Worm (Caenorhabditis elegans) whole organism, mixed stage, embryonic: ENCODE data around the gene acr-14.
A peak's percentile ranks its signal among the peaks of the same experiment; 100 is the strongest.

Experiments
- M03D4.4 ChIP-seq: sonication (generic microtip); optimal IDR thresholded peaks from 2 replicates; lab custom pipeline; 2017; ENCODE audit warnings: mild to moderate bottlenecking, missing genetic modification characterization, missing compliant biosample characterization
- bed-3 ChIP-seq: fragments of 200-800 bp; sonication (Bioruptor generic); optimal IDR thresholded peaks from 3 replicates; lab custom pipeline; 2018; ENCODE audit warnings: mild to moderate bottlenecking, missing genetic modification characterization, moderate library complexity, missing compliant biosample characterization
- blmp-1 ChIP-seq: fragments of 150-350 bp; optimal IDR thresholded peaks from 2 replicates; lab custom pipeline; 2014; ENCODE audit warnings: missing biosample characterization, missing genetic modification characterization
- ceh-39 ChIP-seq: fragments of 150-350 bp; optimal IDR thresholded peaks from 2 replicates; lab custom pipeline; 2014; ENCODE audit warnings: missing biosample characterization, missing genetic modification characterization
- ceh-43 ChIP-seq: fragments of 200-800 bp; sonication (Bioruptor generic); optimal IDR thresholded peaks from 2 replicates; lab custom pipeline; 2018; ENCODE audit warnings: mild to moderate bottlenecking, missing genetic modification characterization, moderate library complexity, missing compliant biosample characterization
- ceh-83 ChIP-seq: fragments of 200-800 bp; sonication (Bioruptor generic); optimal IDR thresholded peaks from 2 replicates; lab custom pipeline; 2018; ENCODE audit warnings: mild to moderate bottlenecking, missing genetic modification characterization, missing compliant biosample characterization
- ces-1 ChIP-seq: fragments of 150-350 bp; optimal IDR thresholded peaks from 2 replicates; lab custom pipeline; 2014; ENCODE audit warnings: missing biosample characterization, missing genetic modification reagents, missing genetic modification characterization
- cnd-1 ChIP-seq: fragments of 200-800 bp; sonication (Bioruptor generic); optimal IDR thresholded peaks from 2 replicates; lab custom pipeline; 2018; ENCODE audit warnings: mild to moderate bottlenecking, missing genetic modification characterization, missing compliant biosample characterization
- drap-1 ChIP-seq: fragments of 200-800 bp; sonication (Bioruptor generic); optimal IDR thresholded peaks from 3 replicates; lab custom pipeline; 2018; ENCODE audit warnings: mild to moderate bottlenecking, missing genetic modification characterization, missing compliant biosample characterization
- elt-1 ChIP-seq: sonication (generic microtip); optimal IDR thresholded peaks from 2 replicates; lab custom pipeline; 2017; ENCODE audit warnings: missing genetic modification characterization, mild to moderate bottlenecking, missing compliant biosample characterization, antibody characterized with exemption, moderate library complexity, borderline replicate concordance; ENCODE audit not compliant: insufficient read depth
- elt-3 ChIP-seq: fragments of 150-350 bp; optimal IDR thresholded peaks from 2 replicates; lab custom pipeline; 2014; ENCODE audit warnings: missing biosample characterization, missing genetic modification characterization
- flh-1 ChIP-seq: fragments of 200-800 bp; sonication (Bioruptor generic); optimal IDR thresholded peaks from 2 replicates; lab custom pipeline; 2018; ENCODE audit warnings: mild to moderate bottlenecking, missing genetic modification characterization, moderate library complexity, missing compliant biosample characterization
- ham-2 ChIP-seq: fragments of 200-800 bp; sonication (Bioruptor generic); optimal IDR thresholded peaks from 2 replicates; lab custom pipeline; 2018; ENCODE audit warnings: mild to moderate bottlenecking, missing genetic modification characterization, missing compliant biosample characterization
- hlh-1 ChIP-seq: fragments of 150-350 bp; optimal IDR thresholded peaks from 2 replicates; lab custom pipeline; 2014; ENCODE audit warnings: missing biosample characterization, missing genetic modification reagents, missing genetic modification characterization
- lin-13 ChIP-seq: fragments of 150-350 bp; optimal IDR thresholded peaks from 2 replicates; lab custom pipeline; 2014; ENCODE audit warnings: missing biosample characterization, missing genetic modification characterization
- lin-32 ChIP-seq: fragments of 200-800 bp; sonication (Bioruptor generic); optimal IDR thresholded peaks from 2 replicates; lab custom pipeline; 2018; ENCODE audit warnings: mild to moderate bottlenecking, missing genetic modification characterization, missing compliant biosample characterization
- lsy-2 ChIP-seq: fragments of 150-350 bp; optimal IDR thresholded peaks from 2 replicates; lab custom pipeline; 2014; ENCODE audit warnings: missing biosample characterization, missing genetic modification characterization
- mab-5 ChIP-seq: fragments of 150-350 bp; optimal IDR thresholded peaks from 2 replicates; lab custom pipeline; 2014; ENCODE audit warnings: missing biosample characterization, missing genetic modification characterization
- mep-1 ChIP-seq: fragments of 150-350 bp; optimal IDR thresholded peaks from 2 replicates; lab custom pipeline; 2017; ENCODE audit warnings: missing biosample characterization, missing genetic modification reagents, missing genetic modification characterization, inconsistent platforms
- mls-2 ChIP-seq: sonication (generic microtip); optimal IDR thresholded peaks from 2 replicates; lab custom pipeline; 2016; ENCODE audit warnings: mild to moderate bottlenecking, missing genetic modification characterization, moderate library complexity, missing compliant biosample characterization
- nhr-12 ChIP-seq: fragments of 150-350 bp; optimal IDR thresholded peaks from 2 replicates; lab custom pipeline; 2014; ENCODE audit warnings: missing biosample characterization, missing genetic modification characterization
- nhr-2 ChIP-seq: fragments of 150-350 bp; optimal IDR thresholded peaks from 2 replicates; lab custom pipeline; 2014; ENCODE audit warnings: missing biosample characterization, missing genetic modification characterization
- nhr-237 ChIP-seq: fragments of 150-350 bp; optimal IDR thresholded peaks from 2 replicates; lab custom pipeline; 2014; ENCODE audit warnings: missing biosample characterization, missing genetic modification characterization
- nhr-28 ChIP-seq: fragments of 150-350 bp; optimal IDR thresholded peaks from 2 replicates; lab custom pipeline; 2014; ENCODE audit warnings: missing biosample characterization, missing genetic modification characterization
- nhr-76 ChIP-seq: sonication (generic microtip); optimal IDR thresholded peaks from 2 replicates; lab custom pipeline; 2017; ENCODE audit warnings: missing biosample characterization, missing genetic modification characterization
- pha-4 ChIP-seq: fragments of 150-350 bp; optimal IDR thresholded peaks from 2 replicates; lab custom pipeline; 2018; ENCODE audit warnings: missing biosample characterization, missing genetic modification reagents, missing genetic modification characterization
- sem-2 ChIP-seq: fragments of 200-800 bp; sonication (Bioruptor generic); optimal IDR thresholded peaks from 2 replicates; lab custom pipeline; 2018; ENCODE audit warnings: mild to moderate bottlenecking, missing genetic modification characterization, missing compliant biosample characterization
- snpc-4 ChIP-seq: fragments of 150-350 bp; optimal IDR thresholded peaks from 2 replicates; lab custom pipeline; 2014; ENCODE audit warnings: missing biosample characterization, missing genetic modification characterization
- sptf-1 ChIP-seq: sonication (generic microtip); optimal IDR thresholded peaks from 2 replicates; lab custom pipeline; 2017; ENCODE audit warnings: mild to moderate bottlenecking, missing genetic modification characterization, moderate library complexity, missing compliant biosample characterization
- tbx-8 ChIP-seq: fragments of 200-800 bp; sonication (Bioruptor generic); optimal IDR thresholded peaks from 2 replicates; lab custom pipeline; 2018; ENCODE audit warnings: mild to moderate bottlenecking, missing genetic modification characterization, moderate library complexity, missing compliant biosample characterization
- unc-120 ChIP-seq: sonication (generic microtip); optimal IDR thresholded peaks from 2 replicates; lab custom pipeline; 2017; ENCODE audit warnings: missing genetic modification characterization, missing compliant biosample characterization; ENCODE audit not compliant: poor library complexity, severe bottlenecking
- unc-39 ChIP-seq: fragments of 150-350 bp; optimal IDR thresholded peaks from 2 replicates; lab custom pipeline; 2014; ENCODE audit warnings: missing biosample characterization, missing genetic modification characterization
- unc-62 ChIP-seq: fragments of 150-350 bp; optimal IDR thresholded peaks from 2 replicates; lab custom pipeline; 2014; ENCODE audit warnings: missing biosample characterization, missing genetic modification reagents, missing genetic modification characterization
- zip-8 ChIP-seq: fragments of 150-350 bp; optimal IDR thresholded peaks from 2 replicates; lab custom pipeline; 2014; ENCODE audit warnings: missing biosample characterization, missing genetic modification characterization
- ztf-11 ChIP-seq: fragments of 150-350 bp; optimal IDR thresholded peaks from 2 replicates; lab custom pipeline; 2014; ENCODE audit warnings: missing biosample characterization, missing genetic modification characterization

acr-14 gene

ce11 chrII:8190455-8190854 is 13.5 kb upstream of the acr-14 start, which contains the start of gene T05C12.8:
TSS of gene T05C12.8 (minus strand) at chrII:8190555.
- TF ChIP-seq ces-1 (GFP tag; lab: Kevin White, UChicago) (peak; percentile 15), unc-120 (tag; lab: Kevin White, UChicago) (no peak), elt-1 (no peak)

ce11 chrII:8187516-8187915 is 10.5 kb upstream of the acr-14 start:
- no peak for TF ChIP-seq mab-5
- TF ChIP-seq lin-13 (tag; lab: Kevin White, UChicago), result no peak
- no peak for TF ChIP-seq unc-120 (tag; lab: Kevin White, UChicago)
- TF ChIP-seq elt-1, result no peak
- TF ChIP-seq ceh-43 (GFP tag; lab: Kevin White, UChicago), result no peak
- TF ChIP-seq bed-3 (GFP tag; lab: Kevin White, UChicago), result no peak
- no peak for TF ChIP-seq snpc-4 (tag; lab: Kevin White, UChicago)

ce11 chrII:8185016-8185493 is 8.1 kb upstream of the acr-14 start, which contains the start of the genes mig-5 and cct-1:
TSS of gene mig-5 (minus strand) at chrII:8185023.
TSS of gene cct-1 (plus strand) at chrII:8185443.
- TF ChIP-seq mls-2, result no peak
- no peak for TF ChIP-seq ztf-11 (tag; lab: Kevin White, UChicago)
- peak; percentile 70 for TF ChIP-seq mab-5
- no peak for TF ChIP-seq snpc-4 (tag; lab: Kevin White, UChicago)
- TF ChIP-seq ces-1 (GFP tag; lab: Kevin White, UChicago), result peak; percentile 87
- peak; percentile 40 for TF ChIP-seq blmp-1 (tag; lab: Kevin White, UChicago)
- no peak for TF ChIP-seq sem-2 (GFP tag; lab: Kevin White, UChicago)
- TF ChIP-seq nhr-12 (tag; lab: Kevin White, UChicago), result no peak
- TF ChIP-seq mep-1 (tag; lab: Kevin White, UChicago), result peak; percentile 98
- TF ChIP-seq nhr-237 (tag; lab: Kevin White, UChicago), result peak; percentile 96
- TF ChIP-seq zip-8 (tag; lab: Kevin White, UChicago), result no peak
- no peak for TF ChIP-seq nhr-28 (tag; lab: Kevin White, UChicago)
- TF ChIP-seq cnd-1, result peak; percentile 96
- peak; percentile 96 for TF ChIP-seq pha-4 (tag; lab: Kevin White, UChicago)
- peak; percentile 40 for TF ChIP-seq drap-1
- TF ChIP-seq unc-39 (tag; lab: Kevin White, UChicago), result no peak
- TF ChIP-seq unc-62 (GFP tag; lab: Kevin White, UChicago), result peak; percentile 86
- TF ChIP-seq bed-3 (GFP tag; lab: Kevin White, UChicago), result no peak
- TF ChIP-seq ceh-83 (GFP tag; lab: Kevin White, UChicago), result no peak
- TF ChIP-seq M03D4.4 (tag; lab: Kevin White, UChicago), result peak; percentile 61
- TF ChIP-seq elt-1, result no peak
- TF ChIP-seq hlh-1 (tag; lab: Kevin White, UChicago), result peak; percentile 87
- TF ChIP-seq ceh-39 (tag; lab: Kevin White, UChicago), result peak; percentile 91
- TF ChIP-seq elt-3 (tag; lab: Kevin White, UChicago), result no peak
- TF ChIP-seq unc-120 (tag; lab: Kevin White, UChicago), result no peak
- peak; percentile 40 for TF ChIP-seq ham-2 (GFP tag; lab: Kevin White, UChicago)
- TF ChIP-seq sptf-1 (tag; lab: Kevin White, UChicago), result peak; percentile 67
- no peak for TF ChIP-seq nhr-76
- TF ChIP-seq lsy-2, result peak; percentile 100
- peak; percentile 91 for TF ChIP-seq lin-13 (tag; lab: Kevin White, UChicago)
- TF ChIP-seq nhr-2 (tag; lab: Kevin White, UChicago), result peak; percentile 60
- peak; percentile 59 for TF ChIP-seq lin-32
- TF ChIP-seq flh-1 (GFP tag; lab: Kevin White, UChicago), result no peak
- TF ChIP-seq ceh-43 (GFP tag; lab: Kevin White, UChicago), result peak; percentile 8
- TF ChIP-seq tbx-8, result no peak
- TF ChIP-seq, all 35 proteins: peak for 19

ce11 chrII:8181437-8181836 is 4.4 kb upstream of the acr-14 start, which contains the start of gene dylt-3:
TSS of gene dylt-3 (plus strand) at chrII:8181737.
- no peak for TF ChIP-seq drap-1
- no peak for TF ChIP-seq ztf-11 (tag; lab: Kevin White, UChicago)
- no peak for TF ChIP-seq sem-2 (GFP tag; lab: Kevin White, UChicago)
- no peak for TF ChIP-seq ceh-43 (GFP tag; lab: Kevin White, UChicago)
- no peak for TF ChIP-seq zip-8 (tag; lab: Kevin White, UChicago)
- TF ChIP-seq pha-4 (tag; lab: Kevin White, UChicago), result no peak
- no peak for TF ChIP-seq nhr-2 (tag; lab: Kevin White, UChicago)
- no peak for TF ChIP-seq ham-2 (GFP tag; lab: Kevin White, UChicago)
- TF ChIP-seq tbx-8, result no peak
- TF ChIP-seq snpc-4 (tag; lab: Kevin White, UChicago), result no peak
- no peak for TF ChIP-seq lsy-2
- no peak for TF ChIP-seq nhr-28 (tag; lab: Kevin White, UChicago)
- no peak for TF ChIP-seq elt-3 (tag; lab: Kevin White, UChicago)
- TF ChIP-seq lin-13 (tag; lab: Kevin White, UChicago), result no peak
- no peak for TF ChIP-seq unc-39 (tag; lab: Kevin White, UChicago)
- no peak for TF ChIP-seq nhr-76
- TF ChIP-seq unc-120 (tag; lab: Kevin White, UChicago), result no peak
- no peak for TF ChIP-seq unc-62 (GFP tag; lab: Kevin White, UChicago)
- no peak for TF ChIP-seq nhr-237 (tag; lab: Kevin White, UChicago)
- TF ChIP-seq lin-32, result no peak
